Fruit fly (Drosophila melanogaster) whole organism, embryonic: ENCODE measurements around the gene CG31549.

ENCODE experiments used
- ATbp ChIP-seq: fragments of 200-800 bp; sonication (Bioruptor generic); optimal IDR thresholded peaks from 2 replicates; lab custom pipeline; 2017; ENCODE audit warnings: missing biosample characterization, mild to moderate bottlenecking, missing genetic modification characterization, missing genetic modification reagents
- CG11085 ChIP-seq: fragments of 200-800 bp; sonication (Bioruptor generic); IDR thresholded peaks from 2 replicates; pipeline ENCODE4 v1.3.6; 2022; ENCODE audit warnings: missing biosample characterization, missing genetic modification characterization
- CG11247 ChIP-seq: fragments of 200-800 bp; sonication (Bioruptor generic); IDR thresholded peaks from 2 replicates; pipeline ENCODE4 v1.3.6; 2022; ENCODE audit warnings: missing biosample characterization, missing genetic modification characterization
- CG17829 ChIP-seq: fragments of 200-800 bp; optimal IDR thresholded peaks from 2 replicates; lab custom pipeline; 2019; ENCODE audit warnings: missing biosample characterization, mild to moderate bottlenecking, missing genetic modification characterization, moderate library complexity
- CG3726 ChIP-seq: fragments of 200-800 bp; sonication (Bioruptor generic); IDR thresholded peaks from 3 replicates; pipeline ENCODE4, ENCODE4 v1.3.6; 2022; ENCODE audit warnings: missing biosample characterization, missing genetic modification characterization
- CG8924 ChIP-seq: fragments of 200-800 bp; optimal IDR thresholded peaks from 3 replicates; lab custom pipeline; 2019; ENCODE audit warnings: missing biosample characterization, mild to moderate bottlenecking, missing genetic modification characterization, moderate library complexity
- Hey ChIP-seq: fragments of 200-800 bp; sonication (Bioruptor generic); optimal IDR thresholded peaks from 3 replicates; lab custom pipeline; 2018; ENCODE audit warnings: missing biosample characterization, mild to moderate bottlenecking, missing genetic modification characterization
- pan ChIP-seq, 4 experiments: fragments of >200 bp in 3 of 4; fragments of 200-800 bp in 1 of 4; sonication (Bioruptor generic) in 1 of 4; optimal IDR thresholded peaks in 3 of 4; IDR thresholded peaks in 1 of 4; 2 replicates each; pipeline versions ENCODE4 v1.3.6 to Lab custom; 2017 to 2022; ENCODE audit warnings: missing biosample characterization in 2 of 4, missing genetic modification characterization in 2 of 4, mixed read lengths in 1 of 4

DNA sequence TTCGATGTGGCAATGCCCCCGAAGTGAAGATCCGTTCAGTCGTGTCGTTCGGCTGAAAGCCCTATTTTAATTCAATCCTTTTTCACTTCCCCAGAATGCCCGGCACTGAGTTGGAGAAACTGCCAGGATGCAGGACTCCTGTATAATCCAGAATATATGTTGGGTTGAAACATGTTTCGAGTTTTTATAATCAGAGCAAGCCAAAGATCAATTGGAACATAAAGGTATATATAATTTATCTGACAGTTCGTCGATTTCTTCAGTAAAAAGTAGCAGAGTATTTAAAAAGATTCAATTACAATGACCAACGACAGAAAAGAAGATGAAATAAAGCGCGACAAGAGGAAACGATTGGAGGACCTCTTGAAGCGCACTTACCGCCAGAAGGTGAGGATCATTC lies 4.4 kb upstream of the CG31549 start, which contains the start of gene CG31551:
- TF ChIP-seq CG8924 (tag; lab: Kevin White, UChicago) (no peak), CG11085 (no peak), pan (optimal IDR thresholded peaks at IDR 0.05; lab: Kevin White, UChicago) (no peak), pan (GFP tag; optimal IDR thresholded peaks at IDR 0.05 in 1 of 2, IDR thresholded peaks at IDR 0.05 in 1 of 2) (no peak), CG3726 (GFP tag; lab: Robert Waterston, UW) (no peak), CG11247 (GFP tag; lab: Robert Waterston, UW) (no peak), Hey (no peak), ATbp (GFP tag; lab: Kevin White, UChicago) (no peak), CG17829 (tag; lab: Kevin White, UChicago) (no peak)
